Worm (Caenorhabditis elegans): Measurements from ENCODE around the gene ZK418.7.

DNA sequence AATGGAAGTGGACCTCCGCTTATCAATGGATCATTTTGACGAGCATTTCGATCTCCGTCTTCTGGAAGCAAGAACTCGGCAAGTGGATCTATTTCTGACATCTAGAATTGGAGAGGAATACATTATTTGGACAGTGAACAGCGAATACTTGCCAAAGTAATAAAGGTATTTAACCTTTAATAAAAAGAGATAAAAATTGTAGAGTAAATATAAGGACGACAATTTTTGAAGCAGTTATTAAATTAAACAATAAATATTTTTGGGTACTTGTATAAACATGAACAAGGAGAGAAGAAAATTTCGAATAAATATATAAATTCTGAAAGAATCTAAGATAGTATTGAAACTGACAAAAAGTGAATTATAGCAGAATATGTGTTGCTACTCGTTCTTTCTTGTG, 8.1 kb downstream of the ZK418.7 start, which contains the start of gene lin-37:
- TF ChIP-seq tab-1 (GFP tag; IDR thresholded peaks at IDR 0.05) (no peak), ref-1 (GFP tag; conservative IDR thresholded peaks at IDR 0.05) (no peak), med-1 (GFP tag; optimal IDR thresholded peaks at IDR 0.05; ENCODE audit: insufficient read depth) (no peak), flt-1 (GFP tag; IDR thresholded peaks at IDR 0.05) (no peak), T22C8.4 (GFP tag; IDR thresholded peaks at IDR 0.05) (no peak), ztf-23 (GFP tag; IDR thresholded peaks at IDR 0.05) (no peak), ztf-29 (GFP tag; IDR thresholded peaks at IDR 0.05) (no peak), klf-2 (GFP tag; conservative IDR thresholded peaks at IDR 0.05) (no peak), cog-1 (tag; optimal IDR thresholded peaks at IDR 0.05) (no peak)

Measured in whole organism, midembryonic.